Fruit fly (Drosophila melanogaster) whole organism, adult: ENCODE measurements around the gene fliI.

ENCODE experiments used
- CG11617 ChIP-seq: fragments of 200-800 bp; sonication (Bioruptor generic); optimal IDR thresholded peaks from 2 replicates; lab custom pipeline; 2017; ENCODE audit warnings: mild to moderate bottlenecking, missing biosample characterization, missing genetic modification reagents, missing genetic modification characterization
- CG12768 ChIP-seq: fragments of 200-800 bp; sonication (Bioruptor generic); optimal IDR thresholded peaks from 2 replicates; lab custom pipeline; 2017; ENCODE audit warnings: missing biosample characterization, missing genetic modification characterization, mild to moderate bottlenecking, moderate library complexity, missing genetic modification reagents
- Clk ChIP-seq: fragments of 200-800 bp; sonication (Bioruptor generic); optimal IDR thresholded peaks from 2 replicates; lab custom pipeline; 2017; ENCODE audit warnings: missing biosample characterization, missing genetic modification characterization
- Crg-1 ChIP-seq: fragments of 200-800 bp; sonication (Bioruptor generic); optimal IDR thresholded peaks from 2 replicates; lab custom pipeline; 2016; ENCODE audit warnings: missing biosample characterization, missing genetic modification characterization
- Hr96 ChIP-seq: fragments of 200-800 bp; sonication (Bioruptor generic); optimal IDR thresholded peaks from 2 replicates; lab custom pipeline; 2016; ENCODE audit warnings: missing biosample characterization, missing genetic modification characterization
- pad ChIP-seq: fragments of 200-800 bp; sonication (Bioruptor generic); optimal IDR thresholded peaks from 3 replicates; lab custom pipeline; 2017; ENCODE audit warnings: missing biosample characterization, missing genetic modification characterization, mild to moderate bottlenecking, moderate library complexity, missing genetic modification reagents
- toe ChIP-seq: fragments of 200-800 bp; sonication (Bioruptor generic); optimal IDR thresholded peaks from 2 replicates; lab custom pipeline; 2016; ENCODE audit warnings: missing biosample characterization, missing genetic modification characterization

DNA sequence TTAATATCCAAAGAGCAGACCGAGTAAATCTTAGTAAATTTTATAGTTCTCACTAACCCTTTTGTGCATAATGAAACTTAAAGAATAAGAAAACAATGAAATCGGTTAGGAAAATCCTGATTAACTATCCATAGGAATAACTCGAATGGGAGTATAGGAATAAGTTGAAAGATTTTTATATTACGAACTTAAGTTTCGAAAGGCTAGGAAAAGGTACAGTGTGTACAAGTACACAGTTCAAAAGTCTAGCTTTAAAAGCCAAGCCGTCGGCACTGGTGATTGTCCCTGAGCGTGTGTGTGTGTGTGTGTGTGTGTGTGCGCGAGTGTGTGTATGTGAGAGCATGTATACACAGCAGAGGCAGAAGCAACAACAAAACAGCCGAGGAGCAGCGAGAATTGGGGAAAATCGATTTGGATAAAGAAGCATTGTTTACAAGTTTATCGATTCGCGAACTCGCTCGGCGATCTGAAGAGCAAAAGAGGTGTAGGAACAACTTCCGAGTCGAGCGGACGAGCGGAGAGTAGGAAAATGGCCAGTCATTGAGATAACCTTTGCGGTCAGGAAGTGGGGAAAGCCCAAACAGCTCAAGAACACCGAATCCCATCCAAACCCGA is 11.8 kb downstream of the fliI start:
- TF ChIP-seq CG12768 (GFP tag; lab: Kevin White, UChicago) (no peak), Hr96 (GFP tag; lab: Kevin White, UChicago) (no peak), Crg-1 (GFP tag; lab: Kevin White, UChicago) (no peak), pad (GFP tag; lab: Kevin White, UChicago) (no peak), Clk (no peak), toe (GFP tag; lab: Kevin White, UChicago) (no peak), CG11617 (GFP tag; lab: Kevin White, UChicago) (no peak)
